Fruit fly (Drosophila melanogaster): Measurements from ENCODE around the gene CG12224.

- TF ChIP-seq ttk (optimal IDR thresholded peaks at IDR 0.05) = no peak
- no peak for TF ChIP-seq h (optimal IDR thresholded peaks at IDR 0.05)
Measured at dm6 chr3R:12006417-12006816, 24.6 kb upstream of the CG12224 start.

Measured in Kc167 (cell line).